Worm (Caenorhabditis elegans) whole organism, L1 larva: ENCODE measurements around the gene trxr-1.
A peak's percentile ranks its signal among the peaks of the same experiment; 100 is the strongest.

Source experiments
- C16A3.4 ChIP-seq: fragments of 150-350 bp; optimal IDR thresholded peaks from 2 replicates; lab custom pipeline; 2014; ENCODE audit warnings: missing biosample characterization, missing genetic modification characterization
- C34B4.2 ChIP-seq: sonication (generic microtip); optimal IDR thresholded peaks from 2 replicates; lab custom pipeline; 2017; ENCODE audit warnings: mild to moderate bottlenecking, missing genetic modification characterization, missing compliant biosample characterization
- F16B12.6 ChIP-seq: fragments of 150-350 bp; optimal IDR thresholded peaks from 2 replicates; lab custom pipeline; 2014; ENCODE audit warnings: missing biosample characterization, missing genetic modification characterization
- Y116A8C.19 ChIP-seq: sonication (generic microtip); optimal IDR thresholded peaks from 2 replicates; lab custom pipeline; 2016; ENCODE audit warnings: missing compliant biosample characterization, missing genetic modification characterization, borderline replicate concordance
- alr-1 ChIP-seq: fragments of 200-800 bp; sonication (Bioruptor generic); optimal IDR thresholded peaks from 2 replicates; lab custom pipeline; 2018; ENCODE audit warnings: borderline replicate concordance, mild to moderate bottlenecking, missing genetic modification characterization, missing compliant biosample characterization
- ceh-63 ChIP-seq: fragments of 200-800 bp; sonication (Bioruptor generic); optimal IDR thresholded peaks from 2 replicates; lab custom pipeline; 2018; ENCODE audit warnings: mild to moderate bottlenecking, missing genetic modification characterization, missing compliant biosample characterization
- ceh-90 ChIP-seq: sonication (generic microtip); optimal IDR thresholded peaks from 2 replicates; lab custom pipeline; 2016; ENCODE audit warnings: missing genetic modification characterization, missing compliant biosample characterization
- dsc-1 ChIP-seq: sonication (generic microtip); optimal IDR thresholded peaks from 2 replicates; lab custom pipeline; 2016; ENCODE audit warnings: mild to moderate bottlenecking, missing genetic modification characterization, missing compliant biosample characterization
- efl-1 ChIP-seq, 4 experiments: fragments of 150-350 bp; optimal IDR thresholded peaks in 3 of 4; peaks in 1 of 4; 1 replicate in 1 of 4; 2 replicates in 3 of 4; lab custom pipeline; 2014; ENCODE audit warnings: missing biosample characterization in 2 of 4, missing genetic modification characterization in 2 of 4, missing genetic modification reagents in 2 of 4
- egl-27 ChIP-seq, 2 experiments: fragments of 150-350 bp in 1 of 2; sonication (generic microtip); optimal IDR thresholded peaks; 3 replicates each; lab custom pipeline; 2017 to 2018; ENCODE audit warnings: missing biosample characterization in 2 of 2, missing genetic modification characterization in 2 of 2, missing genetic modification reagents in 2 of 2
- elt-2 ChIP-seq: sonication (generic microtip); optimal IDR thresholded peaks from 2 replicates; lab custom pipeline; 2016; ENCODE audit warnings: missing genetic modification characterization, mild to moderate bottlenecking, inconsistent platforms, missing compliant biosample characterization, missing genetic modification reagents
- elt-3 ChIP-seq, 6 experiments: fragments of 150-350 bp in 1 of 6; sonication (generic microtip); optimal IDR thresholded peaks; 2 replicates each; lab custom pipeline; 2017 to 2018; ENCODE audit warnings: missing biosample characterization in 6 of 6, missing genetic modification characterization in 6 of 6, inconsistent platforms in 1 of 6
- ets-5 ChIP-seq: fragments of 200-800 bp; sonication (Bioruptor generic); IDR thresholded peaks from 2 replicates; pipeline ENCODE4 v1.3.6; 2022; ENCODE audit warnings: missing genetic modification characterization, missing compliant biosample characterization
- fkh-10 ChIP-seq: sonication (generic microtip); optimal IDR thresholded peaks from 2 replicates; lab custom pipeline; 2017; ENCODE audit warnings: missing biosample characterization, missing genetic modification reagents, missing genetic modification characterization
- fkh-4 ChIP-seq: sonication (generic microtip); optimal IDR thresholded peaks from 2 replicates; lab custom pipeline; 2016; ENCODE audit warnings: missing compliant biosample characterization, missing genetic modification characterization, borderline replicate concordance
- grh-1 ChIP-seq: fragments of 200-800 bp; sonication (Bioruptor generic); IDR thresholded peaks from 2 replicates; pipeline ENCODE4 v1.3.6; 2022; ENCODE audit warnings: missing genetic modification reagents, missing genetic modification characterization, missing compliant biosample characterization
- hpl-2 ChIP-seq: fragments of 150-350 bp; optimal IDR thresholded peaks from 2 replicates; lab custom pipeline; 2014; ENCODE audit warnings: missing biosample characterization, missing genetic modification reagents, missing genetic modification characterization
- jun-1 ChIP-seq: fragments of 150-350 bp; optimal IDR thresholded peaks from 2 replicates; lab custom pipeline; 2014; ENCODE audit warnings: missing biosample characterization, missing genetic modification reagents, missing genetic modification characterization
- lin-14 ChIP-seq: fragments of 200-800 bp; sonication (Bioruptor generic); optimal IDR thresholded peaks from 2 replicates; lab custom pipeline; 2018; ENCODE audit warnings: mild to moderate bottlenecking, missing genetic modification characterization, moderate library complexity, missing compliant biosample characterization
- lin-15B ChIP-seq: fragments of 150-350 bp; sonication (generic microtip); optimal IDR thresholded peaks from 3 replicates; lab custom pipeline; 2014; ENCODE audit warnings: missing biosample characterization, missing genetic modification characterization
- lir-3 ChIP-seq: sonication (generic microtip); optimal IDR thresholded peaks from 2 replicates; lab custom pipeline; 2016; ENCODE audit warnings: mild to moderate bottlenecking, missing genetic modification characterization, moderate library complexity, missing compliant biosample characterization; ENCODE audit not compliant: poor library complexity
- lsy-2 ChIP-seq, 2 experiments: fragments of 150-350 bp; optimal IDR thresholded peaks; 2 replicates each; lab custom pipeline; 2014; ENCODE audit warnings: missing biosample characterization in 2 of 2, missing genetic modification characterization in 2 of 2
- mdl-1 ChIP-seq, 2 experiments: fragments of 150-350 bp; optimal IDR thresholded peaks; 2 replicates each; lab custom pipeline; 2014 to 2017; ENCODE audit warnings: missing biosample characterization in 2 of 2, missing genetic modification characterization in 2 of 2, inconsistent platforms in 1 of 2
- mep-1 ChIP-seq: fragments of 150-350 bp; optimal IDR thresholded peaks from 2 replicates; lab custom pipeline; 2014; ENCODE audit warnings: missing biosample characterization, missing genetic modification characterization
- nhr-11 ChIP-seq: fragments of 150-350 bp; optimal IDR thresholded peaks from 2 replicates; lab custom pipeline; 2014; ENCODE audit warnings: missing biosample characterization, missing genetic modification characterization
- nhr-19 ChIP-seq: fragments of 200-800 bp; sonication (Bioruptor generic); conservative IDR thresholded peaks from 2 replicates; pipeline ENCODE4 v1.3.6; 2022; ENCODE audit warnings: missing genetic modification characterization, missing compliant biosample characterization
- nhr-20 ChIP-seq: sonication (generic microtip); optimal IDR thresholded peaks from 2 replicates; lab custom pipeline; 2016; ENCODE audit warnings: mild to moderate bottlenecking, missing genetic modification characterization, missing compliant biosample characterization
- nhr-71 ChIP-seq: sonication (generic microtip); optimal IDR thresholded peaks from 2 replicates; lab custom pipeline; 2016; ENCODE audit warnings: mild to moderate bottlenecking, missing genetic modification characterization, moderate library complexity, missing compliant biosample characterization
- nhr-85 ChIP-seq: sonication (generic microtip); peaks from one replicate; lab custom pipeline; 2016; ENCODE audit warnings: missing genetic modification characterization, inconsistent platforms, missing compliant biosample characterization
- pqm-1 ChIP-seq: sonication (generic microtip); optimal IDR thresholded peaks from 3 replicates; lab custom pipeline; 2017; ENCODE audit warnings: missing biosample characterization, missing genetic modification characterization
- skn-1 ChIP-seq: fragments of 150-350 bp; optimal IDR thresholded peaks from 2 replicates; lab custom pipeline; 2014; ENCODE audit warnings: missing biosample characterization, missing genetic modification characterization
- unc-86 ChIP-seq: sonication (generic microtip); optimal IDR thresholded peaks from 2 replicates; lab custom pipeline; 2016; ENCODE audit warnings: missing genetic modification characterization, missing compliant biosample characterization
- vab-15 ChIP-seq: sonication (generic microtip); optimal IDR thresholded peaks from 2 replicates; lab custom pipeline; 2017; ENCODE audit warnings: missing genotype, mild to moderate bottlenecking, missing genetic modification characterization, missing compliant biosample characterization
- xbp-1 ChIP-seq: sonication (generic microtip); optimal IDR thresholded peaks from 2 replicates; lab custom pipeline; 2016; ENCODE audit warnings: missing genetic modification characterization, missing compliant biosample characterization
- ztf-11 ChIP-seq, 2 experiments: sonication (generic microtip); optimal IDR thresholded peaks; 2 replicates each; lab custom pipeline; 2016 to 2017; ENCODE audit warnings: missing genetic modification characterization in 2 of 2, missing biosample characterization in 1 of 2, missing compliant biosample characterization in 1 of 2
- ztf-4 ChIP-seq: fragments of 150-350 bp; optimal IDR thresholded peaks from 2 replicates; lab custom pipeline; 2014; ENCODE audit warnings: missing biosample characterization, missing genetic modification characterization

The trxr-1 gene

ce11 chrIV:7049672-7050206 is 38.0 kb downstream of the trxr-1 start, which contains the start of gene nhr-105 (continued):
- TF ChIP-seq skn-1 (tag; lab: Kevin White, UChicago), result peak; percentile 25
- TF ChIP-seq nhr-11, result no peak
- peak; percentile 28 for TF ChIP-seq jun-1
- peak; percentile 22 for TF ChIP-seq hpl-2
- peak; percentile 88 for TF ChIP-seq nhr-71 (tag; lab: Kevin White, UChicago)
- TF ChIP-seq mdl-1 (tag; optimal IDR thresholded peaks at IDR 0.05; lab: Kevin White, UChicago), result peak in 1 of 2 experiments; percentile 6
- no peak for TF ChIP-seq lin-15B (tag; lab: Kevin White, UChicago)
- TF ChIP-seq elt-2 (tag; lab: Kevin White, UChicago), result peak; percentile 70
- TF ChIP-seq nhr-19, result peak; percentile 86
- TF ChIP-seq efl-1 (optimal IDR thresholded peaks at IDR 0.05; lab: Kevin White, UChicago), result peak; percentile 8 to 41
- TF ChIP-seq efl-1 (GFP tag; optimal IDR thresholded peaks at IDR 0.05 in 1 of 2; lab: Kevin White, UChicago), result no peak
- TF ChIP-seq mep-1 (tag; lab: Kevin White, UChicago), result peak; percentile 44
- TF ChIP-seq F16B12.6, result no peak
- TF ChIP-seq lir-3, result peak; percentile 34
- peak; percentile 45 for TF ChIP-seq ztf-4 (tag; lab: Kevin White, UChicago)

- peak; percentile 4 for TF ChIP-seq nhr-85
- TF ChIP-seq fkh-10 (GFP tag; lab: Kevin White, UChicago), result no peak
- TF ChIP-seq grh-1 (GFP tag; lab: Robert Waterston, UW), result 0 out of 2 replicates have a peak, but pooled peaks have one; percentile 4
- no peak for TF ChIP-seq C34B4.2 (tag; lab: Kevin White, UChicago)
- TF ChIP-seq fkh-4 (tag; lab: Kevin White, UChicago), result no peak
- TF ChIP-seq egl-27 (tag; optimal IDR thresholded peaks at IDR 0.05; lab: Kevin White, UChicago), result no peak
- TF ChIP-seq, all 84 proteins: peak for 2
These were observed 39.8 kb downstream of the trxr-1 start for ce11 chrIV:7051515-7051914.

- TF ChIP-seq elt-3 (tag; optimal IDR thresholded peaks at IDR 0.05; lab: Kevin White, UChicago) (no peak), ceh-63 (no peak), ceh-90 (tag; lab: Kevin White, UChicago) (no peak), jun-1 (no peak)
- TF ChIP-seq, all 84 proteins: peak for 0
These were observed 40.4 kb downstream of the trxr-1 start for ce11 chrIV:7052135-7052534.

ce11 chrIV:7057677-7058076 is 45.9 kb downstream of the trxr-1 start, which contains the start of gene srx-50:
TSS of gene srx-50 (plus strand) at chrIV:7057977.
- TF ChIP-seq unc-86 (no peak), vab-15 (tag; lab: Kevin White, UChicago) (no peak), grh-1 (GFP tag; lab: Robert Waterston, UW) (no peak), ets-5 (GFP tag; lab: Robert Waterston, UW) (no peak), nhr-19 (no peak), nhr-85 (no peak), efl-1 (optimal IDR thresholded peaks at IDR 0.05; lab: Kevin White, UChicago) (no peak), efl-1 (GFP tag; optimal IDR thresholded peaks at IDR 0.05 in 1 of 2; lab: Kevin White, UChicago) (no peak), lsy-2 (tag; optimal IDR thresholded peaks at IDR 0.05; lab: Kevin White, UChicago) (no peak), pqm-1 (tag; lab: Kevin White, UChicago) (no peak), lin-14 (GFP tag; lab: Kevin White, UChicago) (no peak), nhr-11 (no peak), C16A3.4 (tag; lab: Kevin White, UChicago) (no peak), alr-1 (tag; lab: Kevin White, UChicago) (no peak), ztf-11 (tag; optimal IDR thresholded peaks at IDR 0.05; lab: Kevin White, UChicago) (no peak), Y116A8C.19 (no peak), xbp-1 (no peak), nhr-20 (tag; lab: Kevin White, UChicago) (no peak), dsc-1 (tag; lab: Kevin White, UChicago) (no peak)
